Worm (Caenorhabditis elegans) whole organism, young adult: Measurements from ENCODE around the gene egl-27.

Experiments
- B0035.1 ChIP-seq: sonication (generic microtip); optimal IDR thresholded peaks from 2 replicates; lab custom pipeline; 2016; ENCODE audit warnings: missing genetic modification characterization, mild to moderate bottlenecking, missing compliant biosample characterization, missing genotype, missing genetic modification reagents
- B0261.1 ChIP-seq: sonication (generic microtip); optimal IDR thresholded peaks from 2 replicates; lab custom pipeline; 2016; ENCODE audit warnings: mild to moderate bottlenecking, missing genetic modification characterization, moderate library complexity, missing compliant biosample characterization
- C06A6.2 ChIP-seq: fragments of 200-800 bp; sonication (Bioruptor generic); conservative IDR thresholded peaks from 2 replicates; pipeline ENCODE4 v1.3.6; 2022; ENCODE audit warnings: missing genetic modification characterization, missing compliant biosample characterization
- T26A5.8 ChIP-seq: sonication (generic microtip); optimal IDR thresholded peaks from 2 replicates; lab custom pipeline; 2016; ENCODE audit warnings: missing genetic modification characterization, missing compliant biosample characterization
- Y53F4B.3 ChIP-seq: fragments of 200-800 bp; sonication (Bioruptor generic); IDR thresholded peaks from 2 replicates; pipeline ENCODE4 v1.3.6; 2022; ENCODE audit warnings: missing genetic modification reagents, missing genetic modification characterization, missing compliant biosample characterization
- Y79H2A.3 ChIP-seq: fragments of 200-800 bp; sonication (Bioruptor generic); conservative IDR thresholded peaks from 2 replicates; pipeline ENCODE4 v1.3.6; 2022; ENCODE audit warnings: missing genetic modification reagents, missing genetic modification characterization, missing compliant biosample characterization
- ZK185.1 ChIP-seq: sonication (generic microtip); optimal IDR thresholded peaks from 2 replicates; lab custom pipeline; 2016; ENCODE audit warnings: mild to moderate bottlenecking, missing genetic modification characterization, missing compliant biosample characterization; ENCODE audit not compliant: poor library complexity, severe bottlenecking
- attf-3 ChIP-seq: fragments of 200-800 bp; sonication (Bioruptor generic); conservative IDR thresholded peaks from 2 replicates; pipeline ENCODE4 v1.3.6; 2022; ENCODE audit warnings: missing genetic modification reagents, missing genetic modification characterization, missing compliant biosample characterization
- attf-5 ChIP-seq: fragments of 200-800 bp; sonication (Bioruptor generic); optimal IDR thresholded peaks from 2 replicates; lab custom pipeline; 2018; ENCODE audit warnings: mild to moderate bottlenecking, missing genetic modification characterization, missing compliant biosample characterization
- bed-1 ChIP-seq: fragments of 200-800 bp; sonication (Bioruptor generic); IDR thresholded peaks from 2 replicates; pipeline ENCODE4 v1.3.6; 2022; ENCODE audit warnings: missing genetic modification reagents, missing genetic modification characterization, missing compliant biosample characterization
- die-1 ChIP-seq: sonication (generic microtip); optimal IDR thresholded peaks from 2 replicates; lab custom pipeline; 2016; ENCODE audit warnings: missing genotype, mild to moderate bottlenecking, missing genetic modification characterization, missing compliant biosample characterization
- egl-18 ChIP-seq: fragments of 200-800 bp; sonication (Bioruptor generic); IDR thresholded peaks from 2 replicates; pipeline ENCODE4 v1.3.6; 2022; ENCODE audit warnings: missing genetic modification reagents, missing genetic modification characterization, missing compliant biosample characterization
- ekl-4 ChIP-seq: fragments of 200-800 bp; sonication (Bioruptor generic); IDR thresholded peaks from 2 replicates; pipeline ENCODE4 v1.3.6; 2022; ENCODE audit warnings: missing genetic modification reagents, missing genetic modification characterization, missing compliant biosample characterization
- gei-17 ChIP-seq: fragments of 200-800 bp; sonication (Bioruptor generic); optimal IDR thresholded peaks from 2 replicates; lab custom pipeline; 2018; ENCODE audit warnings: mild to moderate bottlenecking, missing genetic modification characterization, missing compliant biosample characterization
- hmg-1.2 ChIP-seq: fragments of 200-800 bp; sonication (Bioruptor generic); IDR thresholded peaks from 2 replicates; pipeline ENCODE4 v1.3.6; 2022; ENCODE audit warnings: missing genetic modification reagents, missing genetic modification characterization, missing compliant biosample characterization
- hmg-20 ChIP-seq: fragments of 200-800 bp; sonication (Bioruptor generic); IDR thresholded peaks from 2 replicates; pipeline ENCODE4 v1.3.6; 2022; ENCODE audit warnings: missing genetic modification reagents, missing genetic modification characterization, missing compliant biosample characterization
- lin-26 ChIP-seq: fragments of 200-800 bp; sonication (Bioruptor generic); IDR thresholded peaks from 2 replicates; pipeline ENCODE4 v1.3.6; 2022; ENCODE audit warnings: missing genetic modification reagents, missing genetic modification characterization, missing compliant biosample characterization
- lin-40 ChIP-seq: sonication (generic microtip); optimal IDR thresholded peaks from 2 replicates; lab custom pipeline; 2016; ENCODE audit warnings: missing genetic modification characterization, mild to moderate bottlenecking, missing compliant biosample characterization, missing genotype, missing genetic modification reagents
- mcd-1 ChIP-seq: fragments of 200-800 bp; sonication (Bioruptor generic); IDR thresholded peaks from 2 replicates; pipeline ENCODE4 v1.3.6; 2022; ENCODE audit warnings: missing genetic modification reagents, missing genetic modification characterization, missing compliant biosample characterization
- mes-4 ChIP-seq: sonication (generic microtip); optimal IDR thresholded peaks from 2 replicates; lab custom pipeline; 2016; ENCODE audit warnings: missing genotype, missing genetic modification characterization, missing compliant biosample characterization
- mxl-1 ChIP-seq: sonication (generic microtip); optimal IDR thresholded peaks from 2 replicates; lab custom pipeline; 2016; ENCODE audit warnings: missing genetic modification characterization, missing compliant biosample characterization
- nfya-1 ChIP-seq: sonication (generic microtip); optimal IDR thresholded peaks from 2 replicates; lab custom pipeline; 2017; ENCODE audit warnings: antibody characterized with exemption, missing compliant biosample characterization, missing genetic modification characterization, borderline replicate concordance; ENCODE audit not compliant: insufficient read depth
- nhr-179 ChIP-seq: sonication (generic microtip); optimal IDR thresholded peaks from 2 replicates; lab custom pipeline; 2016; ENCODE audit warnings: mild to moderate bottlenecking, missing genetic modification characterization, missing compliant biosample characterization
- nhr-27 ChIP-seq: fragments of 200-800 bp; sonication (Bioruptor generic); optimal IDR thresholded peaks from 2 replicates; lab custom pipeline; 2018; ENCODE audit warnings: mild to moderate bottlenecking, missing genetic modification characterization, moderate library complexity, missing compliant biosample characterization
- nhr-80 ChIP-seq: sonication (generic microtip); optimal IDR thresholded peaks from 2 replicates; lab custom pipeline; 2016; ENCODE audit warnings: missing genetic modification characterization, missing compliant biosample characterization
- nhr-90 ChIP-seq: sonication (generic microtip); optimal IDR thresholded peaks from 2 replicates; lab custom pipeline; 2016; ENCODE audit warnings: missing genotype, mild to moderate bottlenecking, missing genetic modification characterization, missing compliant biosample characterization
- pha-4 ChIP-seq: fragments of 150-350 bp; sonication (generic microtip); optimal IDR thresholded peaks from 2 replicates; lab custom pipeline; 2014; ENCODE audit warnings: missing biosample characterization, missing genetic modification reagents, missing genetic modification characterization
- rpc-1 ChIP-seq, 2 experiments: fragments of 150-350 bp in 1 of 2; sonication (generic microtip) in 1 of 2; optimal IDR thresholded peaks; 2 replicates each; lab custom pipeline; 2014 to 2018; ENCODE audit warnings: missing biosample characterization in 1 of 2, missing genetic modification characterization in 1 of 2, missing genetic modification reagents in 1 of 2, missing genotype in 1 of 2
- snpc-4 ChIP-seq, 5 experiments: fragments of 150-350 bp in 1 of 5; sonication (generic microtip) in 4 of 5; optimal IDR thresholded peaks; 2 replicates each; lab custom pipeline; 2014 to 2018; ENCODE audit warnings: missing genetic modification characterization in 5 of 5, missing biosample characterization in 3 of 5, antibody characterized with exemption in 2 of 5, mild to moderate bottlenecking in 2 of 5, missing compliant biosample characterization in 2 of 5, missing genotype in 2 of 5, moderate library complexity in 2 of 5, missing genetic modification reagents in 1 of 5
- tbp1 ChIP-seq: fragments of 200-800 bp; sonication (Bioruptor generic); optimal IDR thresholded peaks from 2 replicates; lab custom pipeline; 2018; ENCODE audit warnings: mild to moderate bottlenecking, missing genetic modification characterization, missing compliant biosample characterization
- ztf-6 ChIP-seq: fragments of 200-800 bp; sonication (Bioruptor generic); IDR thresholded peaks from 2 replicates; pipeline ENCODE4 v1.3.6; 2022; ENCODE audit warnings: missing genetic modification reagents, missing genetic modification characterization, missing compliant biosample characterization

egl-27 gene

DNA sequence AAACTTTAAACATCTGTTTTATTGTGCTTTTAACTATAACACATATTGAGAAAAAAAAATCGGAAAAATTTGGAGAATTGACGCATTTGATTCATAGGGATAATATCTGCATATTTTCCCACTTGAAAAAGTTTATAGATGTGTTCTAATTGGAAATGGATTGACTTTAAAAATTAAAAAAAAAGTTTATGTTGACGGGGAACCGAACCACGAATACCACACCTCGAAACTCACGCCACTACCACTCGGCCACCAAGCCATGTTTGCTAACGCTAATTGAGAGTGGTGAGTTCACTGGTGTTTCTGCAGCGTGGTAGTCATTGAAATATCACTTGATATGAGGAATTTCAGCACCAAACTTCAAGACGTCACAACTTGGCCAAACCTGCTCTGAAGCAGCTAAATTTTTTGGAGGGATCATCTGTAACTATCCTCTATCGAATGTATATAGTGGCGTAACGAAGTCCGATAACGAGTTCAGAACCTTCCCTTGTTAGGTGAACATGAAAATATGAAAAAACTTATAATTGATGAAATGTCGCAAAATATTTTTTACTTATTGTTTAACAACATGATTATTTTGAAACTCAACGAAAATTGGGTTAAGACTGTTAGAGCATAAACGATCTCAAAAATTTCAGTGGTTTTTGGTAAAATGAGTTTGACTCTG lies 36.9 kb upstream of the egl-27 start:
- TF ChIP-seq lin-26 (GFP tag; lab: Robert Waterston, UW) (peak; percentile 73; the same call in 1 of the 2 replicates), B0261.1 (tag; lab: Kevin White, UChicago) (peak; percentile 60), rpc-1 (optimal IDR thresholded peaks at IDR 0.05; lab: Kevin White, UChicago) (peak; percentile 22), rpc-1 (tag; optimal IDR thresholded peaks at IDR 0.05; lab: Kevin White, UChicago) (peak; percentile 55), tbp1 (GFP tag; lab: Kevin White, UChicago) (peak; percentile 81), hmg-1.2 (GFP tag; lab: Robert Waterston, UW) (peak; percentile 25; the same call in 1 of the 2 replicates)

DNA sequence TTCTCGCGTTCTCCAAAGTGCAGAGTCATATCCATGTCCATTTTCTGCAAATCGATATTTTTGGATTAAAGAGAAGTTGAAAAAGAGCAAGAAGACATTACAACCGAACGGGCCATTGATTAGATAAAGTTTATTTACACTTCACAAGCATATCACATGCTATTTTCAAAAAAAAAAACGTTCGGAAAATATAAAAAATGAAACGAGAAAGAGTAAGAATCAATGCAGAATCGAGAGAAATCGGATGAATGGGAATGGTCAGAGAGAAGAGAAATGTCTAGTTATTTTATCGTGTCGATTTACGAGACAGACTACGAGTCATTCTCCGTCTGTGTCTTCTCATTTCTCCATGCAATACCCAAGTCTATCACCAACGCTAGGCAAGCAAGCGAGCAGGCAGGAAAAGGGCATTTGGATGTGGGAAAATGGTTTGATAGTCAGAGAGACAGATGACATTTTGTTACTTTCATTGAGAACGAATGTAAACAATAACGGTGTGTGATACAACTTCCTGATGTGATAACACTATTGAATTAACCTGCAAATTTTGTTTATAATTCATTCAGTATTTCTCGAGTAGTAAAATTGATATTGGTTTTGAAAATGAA lies 34.6 kb upstream of the egl-27 start, which contains the start of gene F31E8.4:
TSS of gene F31E8.4 (minus strand) at position 51 of the 608 bp plus-strand sequence.
- TF ChIP-seq bed-1 (GFP tag; lab: Robert Waterston, UW) (no peak), ekl-4 (GFP tag; lab: Robert Waterston, UW) (no peak), nhr-80 (tag; lab: Kevin White, UChicago) (peak; percentile 83), gei-17 (GFP tag; lab: Kevin White, UChicago) (no peak), B0035.1 (tag; lab: Kevin White, UChicago) (no peak), T26A5.8 (tag; lab: Kevin White, UChicago) (no peak), hmg-1.2 (GFP tag; lab: Robert Waterston, UW) (peak; percentile 46; the same call in 1 of the 2 replicates)

ce11 chrII:6801262-6801661 lies 33.5 kb upstream of the egl-27 start:
- TF ChIP-seq nfya-1 (tag; lab: Kevin White, UChicago) (no peak), nhr-179 (tag; lab: Kevin White, UChicago) (no peak), attf-3 (GFP tag; lab: Robert Waterston, UW) (no peak), mcd-1 (GFP tag; lab: Robert Waterston, UW) (no peak), nhr-90 (tag; lab: Kevin White, UChicago) (no peak), ekl-4 (GFP tag; lab: Robert Waterston, UW) (no peak), ZK185.1 (no peak), Y53F4B.3 (GFP tag; lab: Robert Waterston, UW) (no peak), attf-5 (GFP tag; lab: Kevin White, UChicago) (no peak), C06A6.2 (no peak)

DNA sequence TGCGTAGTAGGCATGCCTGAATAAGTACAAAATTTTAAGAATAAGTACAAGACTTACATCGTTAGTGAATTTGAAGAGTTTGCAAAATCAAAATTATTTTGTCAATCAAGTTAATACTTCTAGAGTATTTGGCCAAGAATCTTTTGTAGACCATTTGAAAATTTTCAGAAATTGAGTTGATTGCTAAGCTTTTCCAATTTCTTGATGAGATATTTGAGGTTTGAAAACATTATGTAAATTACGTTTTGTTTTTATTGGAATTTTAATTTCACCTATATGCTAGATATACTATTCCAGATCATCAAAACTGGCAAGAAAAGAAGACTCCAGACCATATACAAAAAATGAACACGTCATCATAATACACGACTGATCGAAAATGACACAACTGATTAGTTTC lies 31.8 kb upstream of the egl-27 start, which contains the start of gene tab-1:
TSS of gene tab-1 (plus strand) at position 301 of the 400 bp plus-strand sequence.
- TF ChIP-seq nhr-27 (tag; lab: Kevin White, UChicago), result no peak
- TF ChIP-seq lin-40, result no peak
- TF ChIP-seq mes-4 (tag; lab: Kevin White, UChicago), result no peak
- TF ChIP-seq nfya-1 (tag; lab: Kevin White, UChicago), result no peak
- no peak for TF ChIP-seq B0261.1 (tag; lab: Kevin White, UChicago)
- TF ChIP-seq hmg-20 (GFP tag; lab: Robert Waterston, UW), result no peak
- no peak for TF ChIP-seq egl-18 (GFP tag; lab: Robert Waterston, UW)
- no peak for TF ChIP-seq pha-4
- TF ChIP-seq snpc-4 (GFP tag; optimal IDR thresholded peaks at IDR 0.05; lab: Kevin White, UChicago), result no peak
- TF ChIP-seq snpc-4 (tag; optimal IDR thresholded peaks at IDR 0.05; lab: Kevin White, UChicago), result no peak
- TF ChIP-seq Y79H2A.3, result no peak
- no peak for TF ChIP-seq mxl-1 (tag; lab: Kevin White, UChicago)
- TF ChIP-seq ztf-6, result no peak
- no peak for TF ChIP-seq die-1 (tag; lab: Kevin White, UChicago)
